Fruit fly (Drosophila melanogaster): ENCODE measurements around the gene isoQC.

- no peak for TF ChIP-seq ttk (optimal IDR thresholded peaks at IDR 0.05)
- TF ChIP-seq psq (optimal IDR thresholded peaks at IDR 0.05), result no peak
- TF ChIP-seq h (optimal IDR thresholded peaks at IDR 0.05), result no peak
Observed at dm6 chr3L:20525743-20526142, 51.5 kb downstream of the isoQC start.
